Worm (Caenorhabditis elegans) whole organism, early embryonic: Measurements from ENCODE around the gene pas-1.

Source experiments
- ama-1 ChIP-seq: fragments of 150-350 bp; optimal IDR thresholded peaks from 2 replicates; lab custom pipeline; 2014
- ceh-36 ChIP-seq: sonication (generic microtip); optimal IDR thresholded peaks from 2 replicates; lab custom pipeline; 2016; ENCODE audit warnings: missing genetic modification characterization, inconsistent platforms, missing compliant biosample characterization
- flt-1 ChIP-seq: fragments of 200-800 bp; sonication (Bioruptor generic); IDR thresholded peaks from 2 replicates; pipeline ENCODE4 v1.3.6; 2022; ENCODE audit warnings: missing genetic modification characterization, missing compliant biosample characterization
- sea-1 ChIP-seq: fragments of 200-800 bp; sonication (Bioruptor generic); conservative IDR thresholded peaks from 2 replicates; pipeline ENCODE4 v1.3.6; 2022; ENCODE audit warnings: missing genetic modification characterization, missing compliant biosample characterization
- tbx-11 ChIP-seq: fragments of 200-800 bp; sonication (Bioruptor generic); IDR thresholded peaks from 2 replicates; pipeline ENCODE4 v1.3.6; 2022; ENCODE audit warnings: missing genetic modification characterization, missing compliant biosample characterization

ce11 chrV:14408774-14409173 is 13.6 kb downstream of the pas-1 start, which contains the start of gene gnrr-2:
- TF ChIP-seq ama-1 (lab: Kevin White, UChicago) (no peak), flt-1 (no peak), tbx-11 (GFP tag; lab: Robert Waterston, UW) (no peak), ceh-36 (no peak), sea-1 (GFP tag; lab: Robert Waterston, UW) (no peak)
